Worm (Caenorhabditis elegans) whole organism, L1 larva: Measurements from ENCODE around the gene F55F10.1.

ENCODE experiments used
- aha-1 ChIP-seq: fragments of 150-350 bp; optimal IDR thresholded peaks from 2 replicates; lab custom pipeline; 2014; ENCODE audit warnings: missing biosample characterization, missing genetic modification characterization
- blmp-1 ChIP-seq: fragments of 150-350 bp; optimal IDR thresholded peaks from 2 replicates; lab custom pipeline; 2014; ENCODE audit warnings: missing biosample characterization, missing genetic modification characterization
- ceh-82 ChIP-seq, 3 experiments: fragments of 150-350 bp in 1 of 3; sonication (generic microtip) in 2 of 3; optimal IDR thresholded peaks; 2 replicates each; lab custom pipeline; 2014 to 2017; ENCODE audit warnings: missing biosample characterization in 3 of 3, missing genetic modification characterization in 3 of 3
- dsc-1 ChIP-seq: sonication (generic microtip); optimal IDR thresholded peaks from 2 replicates; lab custom pipeline; 2016; ENCODE audit warnings: mild to moderate bottlenecking, missing genetic modification characterization, missing compliant biosample characterization
- egl-27 ChIP-seq, 2 experiments: fragments of 150-350 bp in 1 of 2; sonication (generic microtip); optimal IDR thresholded peaks; 3 replicates each; lab custom pipeline; 2017 to 2018; ENCODE audit warnings: missing biosample characterization in 2 of 2, missing genetic modification characterization in 2 of 2, missing genetic modification reagents in 2 of 2
- elt-3 ChIP-seq, 6 experiments: fragments of 150-350 bp in 1 of 6; sonication (generic microtip); optimal IDR thresholded peaks; 2 replicates each; lab custom pipeline; 2017 to 2018; ENCODE audit warnings: missing biosample characterization in 6 of 6, missing genetic modification characterization in 6 of 6, inconsistent platforms in 1 of 6
- fos-1 ChIP-seq: fragments of 150-350 bp; optimal IDR thresholded peaks from 2 replicates; lab custom pipeline; 2014; ENCODE audit warnings: missing biosample characterization, missing genetic modification characterization
- mdl-1 ChIP-seq, 2 experiments: fragments of 150-350 bp; optimal IDR thresholded peaks; 2 replicates each; lab custom pipeline; 2014 to 2017; ENCODE audit warnings: missing biosample characterization in 2 of 2, missing genetic modification characterization in 2 of 2, inconsistent platforms in 1 of 2
- unc-130 ChIP-seq: fragments of 150-350 bp; optimal IDR thresholded peaks from 2 replicates; lab custom pipeline; 2017; ENCODE audit warnings: missing biosample characterization, missing genetic modification characterization, inconsistent platforms
- unc-62 ChIP-seq: fragments of 150-350 bp; optimal IDR thresholded peaks from 2 replicates; lab custom pipeline; 2014; ENCODE audit warnings: missing biosample characterization, missing genetic modification reagents, missing genetic modification characterization
- vab-15 ChIP-seq: sonication (generic microtip); optimal IDR thresholded peaks from 2 replicates; lab custom pipeline; 2017; ENCODE audit warnings: missing genotype, mild to moderate bottlenecking, missing genetic modification characterization, missing compliant biosample characterization

- TF ChIP-seq aha-1 (tag; lab: Kevin White, UChicago), result no peak
- TF ChIP-seq mdl-1 (tag; optimal IDR thresholded peaks at IDR 0.05; lab: Kevin White, UChicago), result no peak
- no peak for TF ChIP-seq unc-130 (tag; lab: Kevin White, UChicago)
- TF ChIP-seq fos-1, result no peak
- TF ChIP-seq blmp-1 (tag; lab: Kevin White, UChicago), result no peak
- no peak for TF ChIP-seq egl-27 (tag; optimal IDR thresholded peaks at IDR 0.05; lab: Kevin White, UChicago)
- TF ChIP-seq vab-15 (tag; lab: Kevin White, UChicago), result no peak
- no peak for TF ChIP-seq dsc-1 (tag; lab: Kevin White, UChicago)
- TF ChIP-seq unc-62 (GFP tag; lab: Kevin White, UChicago), result no peak
- no peak for TF ChIP-seq elt-3 (tag; optimal IDR thresholded peaks at IDR 0.05; lab: Kevin White, UChicago)
- no peak for TF ChIP-seq ceh-82 (tag; optimal IDR thresholded peaks at IDR 0.05; lab: Kevin White, UChicago)
These were observed 50.8 kb downstream of the F55F10.1 start for ce11 chrIV:4411311-4411947.
